Fruit fly (Drosophila melanogaster) Kc167 (cell line): ENCODE results near the gene Vha100-1.

Experiments used
- Myc ChIP-seq: fragments of >200 bp; optimal IDR thresholded peaks from 2 replicates; lab custom pipeline; 2017; ENCODE audit warnings: missing external identifiers
- Sin3A ChIP-seq: fragments of >200 bp; optimal IDR thresholded peaks from 2 replicates; lab custom pipeline; 2018; ENCODE audit warnings: missing external identifiers
- h ChIP-seq: fragments of >200 bp; optimal IDR thresholded peaks from 3 replicates; lab custom pipeline; 2018; ENCODE audit warnings: missing external identifiers
- insv ChIP-seq: fragments of >200 bp; optimal IDR thresholded peaks from 3 replicates; lab custom pipeline; 2018; ENCODE audit warnings: missing external identifiers
- psq ChIP-seq: fragments of >200 bp; optimal IDR thresholded peaks from 2 replicates; lab custom pipeline; 2017; ENCODE audit warnings: missing external identifiers
- ttk ChIP-seq: sonication (Bioruptor generic); optimal IDR thresholded peaks from 2 replicates; lab custom pipeline; 2017; ENCODE audit warnings: missing external identifiers

Vha100-1 gene

dm6 chr3R:29094152-29094551 lies 36.8 kb upstream of the Vha100-1 start:
- TF ChIP-seq ttk (lab: Kevin White, UChicago) (no peak), Myc (lab: Kevin White, UChicago) (no peak), psq (lab: Kevin White, UChicago) (no peak), h (no peak), Sin3A (lab: Kevin White, UChicago) (no peak), insv (lab: Kevin White, UChicago) (no peak)

DNA sequence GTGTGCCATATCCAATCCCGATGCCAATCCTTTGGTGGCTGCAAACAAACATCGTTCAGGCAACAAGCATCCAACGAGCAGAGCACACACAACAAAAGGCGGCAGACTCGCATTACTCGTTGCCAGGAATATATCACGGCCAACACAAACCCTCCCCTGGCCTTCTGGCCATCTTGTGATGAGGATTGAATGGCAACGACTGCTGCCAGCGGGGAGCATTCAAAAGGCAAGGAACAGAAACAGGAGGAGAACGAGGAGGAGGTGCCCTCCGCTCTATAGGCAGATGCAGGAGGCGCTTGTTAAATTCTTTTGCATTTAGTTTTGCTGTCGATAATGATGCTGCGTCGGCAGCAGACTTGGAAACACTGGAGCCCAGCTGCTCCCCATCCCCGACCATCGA lies 35.5 kb upstream of the Vha100-1 start:
- TF ChIP-seq h (no peak), psq (lab: Kevin White, UChicago) (no peak), Sin3A (lab: Kevin White, UChicago) (no peak), ttk (lab: Kevin White, UChicago) (no peak), insv (lab: Kevin White, UChicago) (no peak), Myc (lab: Kevin White, UChicago) (no peak)

DNA sequence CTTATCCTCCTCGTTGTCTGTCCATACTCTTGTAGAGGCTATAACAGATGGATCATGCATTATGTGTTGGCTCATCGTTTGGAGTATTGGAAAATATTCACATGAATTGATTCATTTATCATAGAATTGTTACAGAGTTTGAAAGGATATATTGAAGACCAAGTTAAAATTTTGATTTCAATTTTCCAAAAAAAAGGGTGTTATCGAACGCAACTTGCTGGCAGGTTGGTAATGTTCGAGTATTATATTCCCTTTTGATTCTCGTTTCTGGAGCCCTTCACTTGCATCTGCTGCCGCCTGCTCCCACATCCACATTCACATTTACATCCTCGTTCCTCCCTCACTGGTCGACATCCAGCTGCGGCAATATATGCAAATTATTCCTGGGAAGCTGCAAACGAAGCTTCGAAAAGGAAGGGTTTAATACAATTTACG lies 35.0 kb upstream of the Vha100-1 start:
- no peak for TF ChIP-seq Myc (lab: Kevin White, UChicago)
- no peak for TF ChIP-seq Sin3A (lab: Kevin White, UChicago)
- no peak for TF ChIP-seq insv (lab: Kevin White, UChicago)
- no peak for TF ChIP-seq psq (lab: Kevin White, UChicago)
- no peak for TF ChIP-seq h
- TF ChIP-seq ttk (lab: Kevin White, UChicago) = no peak

DNA sequence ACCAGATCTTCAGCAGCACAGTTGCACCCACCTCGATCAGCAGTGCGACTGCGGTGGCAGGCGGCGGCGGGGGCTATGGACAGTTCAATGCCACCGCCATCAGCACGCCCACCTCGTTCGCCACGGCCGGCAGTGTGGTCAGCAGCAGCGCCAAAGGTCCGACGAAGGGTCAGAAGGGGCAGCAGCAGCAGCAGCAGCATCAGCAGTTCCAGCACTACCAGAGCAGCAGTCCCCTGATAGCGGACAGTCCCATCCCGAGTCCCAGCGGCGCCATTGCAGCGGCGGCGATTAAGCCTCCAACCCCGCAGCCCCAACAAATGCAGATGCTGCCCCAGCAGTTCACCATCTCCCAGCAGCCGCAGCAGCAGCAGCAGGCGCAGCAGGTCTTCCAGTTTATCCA lies 33.0 kb upstream of the Vha100-1 start:
- TF ChIP-seq Myc (lab: Kevin White, UChicago) (no peak), h (no peak)

dm6 chr3R:29103227-29103626 lies 27.8 kb upstream of the Vha100-1 start:
- TF ChIP-seq Sin3A (lab: Kevin White, UChicago) (no peak), Myc (lab: Kevin White, UChicago) (no peak), ttk (lab: Kevin White, UChicago) (no peak), psq (lab: Kevin White, UChicago) (no peak), h (no peak), insv (lab: Kevin White, UChicago) (no peak)

DNA sequence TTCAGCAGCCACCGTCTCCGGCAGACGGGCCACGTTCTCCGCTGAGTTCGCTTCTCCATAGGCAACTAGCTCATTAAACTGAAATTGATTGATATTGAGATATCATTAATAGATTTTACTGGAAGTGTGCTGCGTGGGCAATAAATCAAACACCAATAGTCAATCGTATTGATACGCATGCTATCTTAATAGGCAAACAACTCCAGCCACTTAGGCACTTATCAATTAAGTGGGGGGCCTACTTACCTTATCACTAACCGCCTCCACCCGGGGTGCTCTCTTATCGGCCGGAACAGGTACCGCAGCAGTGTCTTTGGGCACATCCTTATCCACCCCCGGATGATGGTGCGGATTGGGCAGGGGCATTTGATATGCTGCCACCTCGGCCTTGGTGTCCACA lies 19.2 kb upstream of the Vha100-1 start:
- TF ChIP-seq psq (lab: Kevin White, UChicago) (no peak), insv (lab: Kevin White, UChicago) (no peak), Myc (lab: Kevin White, UChicago) (no peak), Sin3A (lab: Kevin White, UChicago) (no peak), ttk (lab: Kevin White, UChicago) (no peak), h (no peak)

dm6 chr3R:29112398-29113150 lies 18.4 kb upstream of the Vha100-1 start, which contains the start of the genes alpha-Man-Ib and Pdhb:
TSS of gene alpha-Man-Ib (minus strand) at chr3R:29112822.
TSS of gene Pdhb (plus strand) at chr3R:29113071.
- no peak for TF ChIP-seq Myc (lab: Kevin White, UChicago)
- TF ChIP-seq ttk (lab: Kevin White, UChicago) = no peak
- no peak for TF ChIP-seq h
- TF ChIP-seq psq (lab: Kevin White, UChicago) = no peak
- TF ChIP-seq insv (lab: Kevin White, UChicago) = no peak
- no peak for TF ChIP-seq Sin3A (lab: Kevin White, UChicago)

DNA sequence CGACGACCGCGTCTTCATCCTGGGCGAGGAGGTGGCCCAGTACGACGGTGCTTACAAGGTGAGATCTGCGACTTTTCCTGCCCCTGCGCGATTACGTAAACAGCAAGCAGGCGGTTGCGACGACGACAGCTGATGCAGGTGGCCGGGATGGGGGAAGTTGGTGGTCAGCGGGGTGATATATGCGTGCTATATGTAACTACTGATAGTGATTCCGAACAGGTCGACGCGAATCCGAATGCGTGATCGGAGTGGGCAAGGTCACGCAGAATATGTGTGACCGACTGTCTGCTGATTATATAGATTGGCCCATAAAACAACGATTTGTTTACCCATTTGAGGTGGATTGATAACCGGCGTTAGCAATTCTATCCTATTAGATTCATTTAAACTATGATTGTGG lies 17.6 kb upstream of the Vha100-1 start:
- TF ChIP-seq Sin3A (lab: Kevin White, UChicago) (no peak), h (no peak)

DNA sequence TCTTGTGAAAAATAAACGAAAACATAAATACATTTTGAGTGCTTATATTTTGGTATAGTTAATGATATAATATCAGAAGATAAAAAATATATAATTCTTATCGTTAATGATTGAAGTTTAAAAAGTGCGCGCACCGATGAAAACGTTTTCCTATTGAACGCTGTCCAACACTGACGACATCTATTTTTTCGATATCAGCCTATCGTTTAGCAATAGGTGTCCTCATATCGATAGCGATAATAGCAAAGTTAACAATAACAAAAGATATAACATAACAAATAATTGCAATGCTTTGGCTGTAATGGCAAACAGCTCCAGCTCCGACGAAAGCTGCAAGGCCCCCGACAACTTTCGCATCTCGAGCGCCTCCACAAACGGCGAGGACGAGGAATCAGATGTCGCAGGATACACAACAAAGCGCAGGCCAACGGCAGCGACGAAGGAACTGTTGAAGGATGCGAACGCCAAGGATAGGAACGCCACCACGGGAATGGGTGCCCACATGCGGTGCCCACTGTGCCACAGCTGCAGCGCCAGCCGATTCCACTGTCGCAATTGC lies 14.7 kb upstream of the Vha100-1 start, which contains the start of gene Atg14:
Gene Atg14, plus strand, starts transcription at position 225 of the 559 bp plus-strand sequence.
- TF ChIP-seq ttk (lab: Kevin White, UChicago) (no peak), Myc (lab: Kevin White, UChicago) (no peak), h (no peak), psq (lab: Kevin White, UChicago) (no peak), Sin3A (lab: Kevin White, UChicago) (no peak), insv (lab: Kevin White, UChicago) (no peak)

DNA sequence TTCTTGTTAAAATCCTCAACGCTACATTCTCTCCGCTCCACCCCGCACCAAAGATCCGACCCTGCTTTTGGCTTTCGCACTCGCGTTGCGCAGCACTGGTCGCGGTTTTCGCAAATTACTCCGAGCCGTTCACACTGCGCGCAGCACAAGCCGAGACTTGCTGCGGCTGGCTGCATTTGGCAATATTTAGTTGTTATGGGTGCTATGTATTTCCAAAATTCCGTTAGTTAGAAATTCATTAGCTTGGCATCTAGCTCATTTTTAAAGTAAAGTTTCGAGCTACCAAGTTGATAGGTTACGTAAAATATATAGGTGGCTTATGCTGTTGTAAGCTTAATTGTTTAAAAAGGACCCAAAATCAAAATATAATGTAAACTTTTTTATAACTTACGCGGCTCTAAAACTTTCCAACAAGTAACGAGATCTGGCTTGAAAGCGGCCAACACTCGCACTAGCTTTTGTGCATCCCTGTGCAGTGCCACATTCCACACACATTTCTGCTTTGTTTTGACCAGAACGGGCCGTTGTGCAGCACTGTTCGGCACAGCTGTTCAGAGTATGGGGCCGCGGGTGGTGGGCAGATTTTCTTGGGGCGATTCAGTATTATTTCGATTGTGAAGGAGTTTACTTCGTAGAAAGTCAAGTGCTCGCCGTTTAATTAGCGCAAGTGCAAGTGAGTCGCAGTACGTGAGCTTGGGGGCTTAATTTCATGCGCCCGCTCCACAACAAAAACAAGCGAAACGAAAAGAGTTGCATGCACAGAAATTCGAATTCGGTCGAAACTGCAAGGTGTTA lies 8.0 kb upstream of the Vha100-1 start, which contains the start of the genes yem and Ctl2:
Gene yem, minus strand, starts transcription at position 63 of the 795 bp plus-strand sequence.
Gene Ctl2, plus strand, starts transcription at position 554 of the 795 bp plus-strand sequence.
- TF ChIP-seq Myc (lab: Kevin White, UChicago) (no peak), psq (lab: Kevin White, UChicago) (no peak), ttk (lab: Kevin White, UChicago) (no peak), Sin3A (lab: Kevin White, UChicago) (peak; percentile 70), h (no peak), insv (lab: Kevin White, UChicago) (no peak)

DNA sequence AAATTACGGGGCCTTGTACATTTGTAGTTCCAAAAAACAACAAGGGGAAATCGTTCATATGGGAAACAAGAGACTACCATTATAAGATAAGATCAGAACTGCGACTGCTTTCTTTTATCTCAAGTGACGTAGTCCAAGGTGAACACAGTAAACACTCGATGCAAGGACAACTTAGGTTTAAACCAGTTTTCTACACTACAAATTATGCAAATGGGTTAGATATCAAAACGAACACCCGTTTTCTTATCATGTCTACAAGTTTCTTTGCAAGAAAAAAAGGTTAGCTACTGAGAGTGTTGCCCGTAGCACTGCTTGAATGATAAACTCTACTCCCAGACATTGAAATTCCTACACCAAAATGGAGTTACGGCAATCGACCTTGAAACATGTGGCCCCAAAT lies 6.9 kb upstream of the Vha100-1 start:
- no peak for TF ChIP-seq Sin3A (lab: Kevin White, UChicago)
- no peak for TF ChIP-seq insv (lab: Kevin White, UChicago)
- TF ChIP-seq ttk (lab: Kevin White, UChicago) = no peak
- no peak for TF ChIP-seq psq (lab: Kevin White, UChicago)
- no peak for TF ChIP-seq h
- no peak for TF ChIP-seq Myc (lab: Kevin White, UChicago)
